Worm (Caenorhabditis elegans) whole organism, L4 larva: ENCODE measurements around the gene fbxa-80.
A peak's percentile ranks its signal among the peaks of the same experiment; 100 is the strongest.

Experiments
- D1046.2 ChIP-seq: fragments of 200-800 bp; sonication (Bioruptor generic); IDR thresholded peaks from 2 replicates; pipeline ENCODE4 v1.3.6; 2022; ENCODE audit warnings: missing genetic modification characterization, missing compliant biosample characterization
- F26F4.8 ChIP-seq: fragments of 200-800 bp; sonication (Bioruptor generic); conservative IDR thresholded peaks from 2 replicates; pipeline ENCODE4 v1.3.6; 2022; ENCODE audit warnings: missing genetic modification characterization, missing compliant biosample characterization
- F37D6.2 ChIP-seq: sonication (generic microtip); optimal IDR thresholded peaks from 2 replicates; lab custom pipeline; 2016; ENCODE audit warnings: mild to moderate bottlenecking, missing genetic modification characterization, missing compliant biosample characterization
- Y105C5A.15 ChIP-seq: fragments of 200-800 bp; sonication (Bioruptor generic); IDR thresholded peaks from 2 replicates; pipeline ENCODE4 v1.3.6; 2022; ENCODE audit warnings: missing genetic modification characterization, missing compliant biosample characterization
- ZK337.2 ChIP-seq: fragments of 200-800 bp; sonication (Bioruptor generic); IDR thresholded peaks from 2 replicates; pipeline ENCODE4 v1.3.6; 2022; ENCODE audit warnings: missing genetic modification reagents, missing genetic modification characterization, missing compliant biosample characterization
- aha-1 ChIP-seq: fragments of 150-350 bp; peaks from one replicate; lab custom pipeline; 2014; ENCODE audit warnings: missing biosample characterization, missing genetic modification characterization
- ama-1 ChIP-seq: fragments of 150-350 bp; optimal IDR thresholded peaks from 2 replicates; lab custom pipeline; 2014; ENCODE audit warnings: inconsistent platforms, mixed read lengths
- ceh-62 ChIP-seq: sonication (generic microtip); optimal IDR thresholded peaks from 2 replicates; lab custom pipeline; 2017; ENCODE audit warnings: missing biosample characterization, missing genetic modification characterization
- daf-16 ChIP-seq, 3 experiments: sonication (generic microtip); optimal IDR thresholded peaks; 2 replicates each; lab custom pipeline; 2016 to 2017; ENCODE audit warnings: missing genetic modification characterization in 3 of 3, missing genetic modification reagents in 3 of 3, mild to moderate bottlenecking in 2 of 3, missing compliant biosample characterization in 2 of 3, missing biosample characterization in 1 of 3, moderate library complexity in 1 of 3
- daf-19 ChIP-seq: fragments of 200-800 bp; sonication (Bioruptor generic); conservative IDR thresholded peaks from 2 replicates; pipeline ENCODE4 v1.3.6; 2022; ENCODE audit warnings: missing genetic modification characterization, missing compliant biosample characterization
- dmd-6 ChIP-seq: fragments of 200-800 bp; sonication (Bioruptor generic); IDR thresholded peaks from 2 replicates; pipeline ENCODE4 v1.3.6; 2022; ENCODE audit warnings: missing genetic modification reagents, missing genetic modification characterization, missing compliant biosample characterization
- dve-1 ChIP-seq: sonication (generic microtip); optimal IDR thresholded peaks from 2 replicates; lab custom pipeline; 2017; ENCODE audit warnings: antibody characterized with exemption, mild to moderate bottlenecking, missing genetic modification characterization, missing compliant biosample characterization; ENCODE audit not compliant: insufficient read depth
- egl-43 ChIP-seq: fragments of 200-800 bp; sonication (Bioruptor generic); IDR thresholded peaks from 2 replicates; pipeline ENCODE4 v1.3.6; 2022; ENCODE audit warnings: missing genetic modification reagents, missing genetic modification characterization, missing compliant biosample characterization
- fos-1 ChIP-seq: fragments of 150-350 bp; optimal IDR thresholded peaks from 2 replicates; lab custom pipeline; 2014; ENCODE audit warnings: missing biosample characterization, missing genetic modification characterization
- hif-1 ChIP-seq, 2 experiments: sonication (generic microtip); optimal IDR thresholded peaks; 2 replicates each; lab custom pipeline; 2016 to 2017; ENCODE audit warnings: missing compliant biosample characterization in 2 of 2, missing genetic modification characterization in 2 of 2, missing genetic modification reagents in 2 of 2, missing genotype in 2 of 2, mild to moderate bottlenecking in 1 of 2
- hlh-11 ChIP-seq: fragments of 200-800 bp; sonication (Bioruptor generic); optimal IDR thresholded peaks from 2 replicates; lab custom pipeline; 2018; ENCODE audit warnings: mild to moderate bottlenecking, missing genetic modification characterization, missing compliant biosample characterization
- hlh-30 ChIP-seq: sonication (generic microtip); optimal IDR thresholded peaks from 2 replicates; lab custom pipeline; 2017; ENCODE audit warnings: antibody characterized with exemption, mild to moderate bottlenecking, missing genetic modification characterization, missing compliant biosample characterization; ENCODE audit not compliant: insufficient read depth
- lin-13 ChIP-seq: fragments of 150-350 bp; optimal IDR thresholded peaks from 2 replicates; lab custom pipeline; 2014; ENCODE audit warnings: missing biosample characterization, missing genetic modification reagents, missing genetic modification characterization
- lin-29 ChIP-seq: fragments of 200-800 bp; sonication (Bioruptor generic); IDR thresholded peaks from 2 replicates; pipeline ENCODE4 v1.3.6; 2022; ENCODE audit warnings: missing genetic modification reagents, missing genetic modification characterization, missing compliant biosample characterization
- lin-38 ChIP-seq: fragments of 200-800 bp; sonication (Bioruptor generic); IDR thresholded peaks from 2 replicates; pipeline ENCODE4 v1.3.6; 2022; ENCODE audit warnings: missing genetic modification reagents, missing genetic modification characterization, missing compliant biosample characterization
- lsy-2 ChIP-seq, 2 experiments: fragments of 150-350 bp in 1 of 2; sonication (generic microtip) in 1 of 2; optimal IDR thresholded peaks; 2 replicates each; lab custom pipeline; 2014 to 2017; ENCODE audit warnings: missing biosample characterization in 2 of 2, missing genetic modification characterization in 2 of 2
- madf-9 ChIP-seq: fragments of 200-800 bp; sonication (Bioruptor generic); conservative IDR thresholded peaks from 2 replicates; pipeline ENCODE4 v1.3.6; 2022; ENCODE audit warnings: missing genetic modification reagents, missing genetic modification characterization, missing compliant biosample characterization
- mdl-1 ChIP-seq, 2 experiments: fragments of 150-350 bp in 1 of 2; sonication (generic microtip) in 1 of 2; optimal IDR thresholded peaks; 2 replicates each; lab custom pipeline; 2014 to 2017; ENCODE audit warnings: missing biosample characterization in 2 of 2, missing genetic modification characterization in 2 of 2
- mdt-29 ChIP-seq: fragments of 200-800 bp; sonication (Bioruptor generic); IDR thresholded peaks from 2 replicates; pipeline ENCODE4 v1.3.6; 2022; ENCODE audit warnings: missing genetic modification reagents, missing genetic modification characterization, missing compliant biosample characterization
- mep-1 ChIP-seq: fragments of 150-350 bp; sonication (generic microtip); optimal IDR thresholded peaks from 3 replicates; lab custom pipeline; 2014; ENCODE audit warnings: missing biosample characterization, missing genetic modification characterization
- nhr-102 ChIP-seq: sonication (generic microtip); optimal IDR thresholded peaks from 2 replicates; lab custom pipeline; 2016; ENCODE audit warnings: mild to moderate bottlenecking, missing genetic modification characterization, moderate library complexity, missing compliant biosample characterization
- nhr-11 ChIP-seq: fragments of 150-350 bp; optimal IDR thresholded peaks from 2 replicates; lab custom pipeline; 2014; ENCODE audit warnings: missing biosample characterization, missing genetic modification characterization
- nhr-111 ChIP-seq: fragments of 200-800 bp; sonication (Bioruptor generic); optimal IDR thresholded peaks from 2 replicates; lab custom pipeline; 2018; ENCODE audit warnings: mild to moderate bottlenecking, missing genetic modification characterization, missing compliant biosample characterization
- nhr-237 ChIP-seq: sonication (generic microtip); optimal IDR thresholded peaks from 2 replicates; lab custom pipeline; 2017; ENCODE audit warnings: missing biosample characterization, missing genetic modification characterization
- nhr-25 ChIP-seq: sonication (generic microtip); optimal IDR thresholded peaks from 2 replicates; lab custom pipeline; 2017; ENCODE audit warnings: missing genetic modification characterization, mild to moderate bottlenecking, missing compliant biosample characterization, antibody characterized with exemption, moderate library complexity, borderline replicate concordance; ENCODE audit not compliant: insufficient read depth
- nhr-28 ChIP-seq: fragments of 150-350 bp; optimal IDR thresholded peaks from 2 replicates; lab custom pipeline; 2014; ENCODE audit warnings: missing biosample characterization, missing genetic modification characterization
- nhr-41 ChIP-seq: fragments of 200-800 bp; sonication (Bioruptor generic); IDR thresholded peaks from 2 replicates; pipeline ENCODE4 v1.3.6; 2022; ENCODE audit warnings: missing genetic modification reagents, missing genetic modification characterization, missing compliant biosample characterization
- nhr-48 ChIP-seq: sonication (generic microtip); optimal IDR thresholded peaks from 2 replicates; lab custom pipeline; 2016; ENCODE audit warnings: mild to moderate bottlenecking, missing genetic modification characterization, missing compliant biosample characterization
- nhr-6 ChIP-seq: fragments of 150-350 bp; optimal IDR thresholded peaks from 2 replicates; lab custom pipeline; 2014; ENCODE audit warnings: missing biosample characterization, missing genetic modification characterization
- nhr-76 ChIP-seq: fragments of 150-350 bp; optimal IDR thresholded peaks from 2 replicates; lab custom pipeline; 2014; ENCODE audit warnings: missing biosample characterization, missing genetic modification characterization
- nhr-77 ChIP-seq: fragments of 150-350 bp; optimal IDR thresholded peaks from 2 replicates; lab custom pipeline; 2014; ENCODE audit warnings: missing biosample characterization, missing genetic modification characterization
- pha-4 ChIP-seq, 2 experiments: fragments of 150-350 bp in 1 of 2; fragments of 200-800 bp in 1 of 2; sonication (Bioruptor generic) in 1 of 2; IDR thresholded peaks in 1 of 2; optimal IDR thresholded peaks in 1 of 2; 2 replicates each; pipeline versions ENCODE4 v1.3.6 to Lab custom; 2014 to 2022; ENCODE audit warnings: missing genetic modification characterization in 2 of 2, missing genetic modification reagents in 2 of 2, missing biosample characterization in 1 of 2, missing compliant biosample characterization in 1 of 2
- pqm-1 ChIP-seq: sonication (generic microtip); optimal IDR thresholded peaks from 2 replicates; lab custom pipeline; 2017; ENCODE audit warnings: missing biosample characterization, missing genetic modification characterization
- snpc-1.2 ChIP-seq: fragments of 200-800 bp; sonication (Bioruptor generic); IDR thresholded peaks from 2 replicates; pipeline ENCODE4 v1.3.6; 2022; ENCODE audit warnings: missing genetic modification reagents, missing genetic modification characterization, missing compliant biosample characterization
- snpc-4 ChIP-seq: fragments of 150-350 bp; optimal IDR thresholded peaks from 2 replicates; lab custom pipeline; 2014; ENCODE audit warnings: missing biosample characterization, missing genetic modification characterization
- spr-1 ChIP-seq: sonication (generic microtip); optimal IDR thresholded peaks from 2 replicates; lab custom pipeline; 2016; ENCODE audit warnings: mild to moderate bottlenecking, missing genetic modification characterization, missing compliant biosample characterization
- tag-97 ChIP-seq: fragments of 200-800 bp; sonication (Bioruptor generic); IDR thresholded peaks from 2 replicates; pipeline ENCODE4 v1.3.6; 2022; ENCODE audit warnings: missing genetic modification characterization, missing compliant biosample characterization
- unc-130 ChIP-seq: sonication (generic microtip); optimal IDR thresholded peaks from 2 replicates; lab custom pipeline; 2016; ENCODE audit warnings: missing genetic modification reagents, missing genetic modification characterization, missing compliant biosample characterization
- zfp-2 ChIP-seq: sonication (generic microtip); optimal IDR thresholded peaks from 2 replicates; lab custom pipeline; 2016; ENCODE audit warnings: mild to moderate bottlenecking, missing genetic modification characterization, missing compliant biosample characterization
- zfp-3 ChIP-seq: fragments of 200-800 bp; sonication (Bioruptor generic); conservative IDR thresholded peaks from 2 replicates; pipeline ENCODE4 v1.3.6; 2022; ENCODE audit warnings: missing genetic modification reagents, missing genetic modification characterization, missing compliant biosample characterization
- zip-2 ChIP-seq: fragments of 150-350 bp; optimal IDR thresholded peaks from 2 replicates; lab custom pipeline; 2014; ENCODE audit warnings: missing biosample characterization, missing genetic modification characterization

fbxa-80 gene

DNA sequence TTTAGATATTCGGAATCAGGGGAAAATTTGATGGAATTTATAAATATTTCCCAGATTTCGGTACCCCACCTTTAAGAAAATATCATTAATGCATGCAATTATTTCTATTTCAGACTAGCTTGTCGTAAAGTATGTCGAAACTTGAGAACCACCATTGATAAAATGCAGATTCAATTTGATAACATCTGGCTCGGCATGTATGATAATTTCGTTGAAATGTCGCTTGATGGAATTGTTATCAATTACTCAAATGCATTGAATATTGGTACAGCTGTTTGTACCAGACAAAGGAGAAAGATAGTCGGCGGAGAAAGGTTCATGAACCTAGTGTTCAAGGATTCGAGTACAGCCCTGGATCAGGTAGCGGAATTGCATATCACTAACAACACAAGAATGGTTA lies 16.9 kb upstream of the fbxa-80 start, which contains the start of gene Y82E9BL.19 (continued):
- no peak for TF ChIP-seq egl-43 (GFP tag; lab: Robert Waterston, UW)
- no peak for TF ChIP-seq tag-97 (GFP tag; lab: Robert Waterston, UW)
- no peak for TF ChIP-seq hlh-30
- no peak for TF ChIP-seq nhr-6 (tag; lab: Kevin White, UChicago)
- TF ChIP-seq nhr-102: no peak

DNA sequence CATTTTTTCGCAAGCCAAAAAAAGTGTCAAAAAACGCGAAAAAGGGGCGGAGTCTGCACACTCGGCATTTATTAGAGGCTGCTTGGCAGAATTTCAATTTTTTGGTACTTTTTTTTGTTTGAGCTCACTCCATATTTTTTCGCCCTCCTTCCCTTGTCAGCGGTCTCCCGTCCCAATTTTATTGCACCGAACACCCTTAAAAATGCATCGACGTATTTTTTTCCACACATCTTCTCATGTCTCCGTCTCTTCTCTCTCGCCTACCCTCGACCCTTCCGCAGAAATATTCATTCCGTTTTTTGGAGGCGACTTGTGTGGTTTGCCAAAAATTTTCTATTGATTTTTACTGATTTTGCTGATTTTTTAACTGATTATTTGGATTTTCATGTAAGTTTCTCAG lies 11.5 kb upstream of the fbxa-80 start, which contains the start of gene Y82E9BL.18:
Gene Y82E9BL.18, plus strand, starts transcription at position 301 of the 400 bp plus-strand sequence.
- TF ChIP-seq nhr-41 (GFP tag; lab: Robert Waterston, UW) (no peak), madf-9 (GFP tag; lab: Robert Waterston, UW) (no peak), aha-1 (tag; lab: Kevin White, UChicago) (peak; percentile 23), ZK337.2 (no peak), ama-1 (lab: Kevin White, UChicago) (no peak), spr-1 (tag; lab: Kevin White, UChicago) (no peak), snpc-4 (tag; lab: Kevin White, UChicago) (no peak), Y105C5A.15 (GFP tag; lab: Robert Waterston, UW) (no peak)
- TF ChIP-seq, all 104 proteins: peak for 1

DNA sequence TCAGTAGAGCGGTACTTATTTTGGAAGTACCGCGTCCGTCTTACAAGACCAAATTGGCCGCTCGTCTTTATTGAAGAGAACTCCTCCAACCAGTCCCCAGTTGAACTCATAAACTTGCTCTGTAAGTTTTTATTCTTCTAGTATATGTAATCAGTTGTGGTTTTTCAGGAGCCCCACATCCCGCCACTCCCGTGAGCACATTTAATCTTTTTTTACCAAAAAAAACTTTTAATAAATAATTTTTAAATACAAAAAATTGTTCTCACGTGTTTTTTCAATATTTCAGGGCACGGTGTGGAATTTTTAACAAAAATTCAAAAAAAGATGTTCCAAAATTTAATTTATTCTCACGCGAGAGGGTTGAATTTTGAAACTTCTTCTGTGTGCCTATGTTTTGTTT lies 9.5 kb upstream of the fbxa-80 start, which contains the start of gene fbxa-14:
Gene fbxa-14, minus strand, starts transcription at position 101 of the 400 bp plus-strand sequence.
- no peak for TF ChIP-seq zip-2
- no peak for TF ChIP-seq ceh-62
- TF ChIP-seq lin-38: no peak
- TF ChIP-seq zfp-3: no peak
- TF ChIP-seq pqm-1: no peak
- no peak for TF ChIP-seq mdt-29 (GFP tag; lab: Robert Waterston, UW)
- no peak for TF ChIP-seq mep-1 (tag; lab: Kevin White, UChicago)
- TF ChIP-seq unc-130 (GFP tag; lab: Kevin White, UChicago): no peak
- no peak for TF ChIP-seq aha-1 (tag; lab: Kevin White, UChicago)
- TF ChIP-seq nhr-237 (tag; lab: Kevin White, UChicago): no peak
- no peak for TF ChIP-seq lin-13
- TF ChIP-seq nhr-11: no peak
- TF ChIP-seq nhr-25 (tag; lab: Kevin White, UChicago): no peak
- no peak for TF ChIP-seq F37D6.2 (tag; lab: Kevin White, UChicago)
- no peak for TF ChIP-seq pha-4 (GFP tag; IDR thresholded peaks at IDR 0.05; lab: Robert Waterston, UW)
- TF ChIP-seq pha-4 (tag; optimal IDR thresholded peaks at IDR 0.05; lab: Kevin White, UChicago): no peak
- TF ChIP-seq lin-29 (GFP tag; lab: Robert Waterston, UW): no peak
- TF ChIP-seq D1046.2 (GFP tag; lab: Robert Waterston, UW): no peak
- TF ChIP-seq daf-19 (GFP tag; lab: Robert Waterston, UW): no peak
- TF ChIP-seq zfp-2 (tag; lab: Kevin White, UChicago): no peak
- TF ChIP-seq, all 104 proteins: peak for 0

DNA sequence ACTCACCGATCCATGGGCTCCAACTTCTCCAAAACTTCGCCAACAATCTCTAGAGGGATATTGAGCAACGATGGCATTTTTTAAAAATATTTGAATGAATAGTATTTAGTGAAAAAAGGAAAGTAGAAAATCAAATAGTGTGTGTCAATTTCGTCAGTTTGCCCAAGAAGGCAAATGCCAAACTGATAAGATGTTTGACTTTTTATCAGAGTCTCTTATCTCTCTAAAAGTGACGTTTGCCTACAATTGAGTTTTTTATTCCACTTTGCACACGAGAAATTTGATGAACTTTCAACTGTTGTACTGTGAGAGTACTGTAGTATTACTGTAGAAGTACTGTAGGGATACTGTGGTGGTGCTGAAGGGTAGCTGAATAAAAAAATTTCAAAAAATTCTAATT lies 8.5 kb upstream of the fbxa-80 start:
- TF ChIP-seq nhr-41 (GFP tag; lab: Robert Waterston, UW): peak; percentile 41; the same call in 1 of the 2 replicates
- TF ChIP-seq nhr-6 (tag; lab: Kevin White, UChicago): peak; percentile 84
- TF ChIP-seq nhr-28 (tag; lab: Kevin White, UChicago): peak; percentile 89
- no peak for TF ChIP-seq nhr-48
- no peak for TF ChIP-seq daf-16 (GFP tag; optimal IDR thresholded peaks at IDR 0.05; lab: Kevin White, UChicago)
- TF ChIP-seq daf-16 (tag; optimal IDR thresholded peaks at IDR 0.05; lab: Kevin White, UChicago): peak; percentile 56
- TF ChIP-seq zfp-3: no peak
- no peak for TF ChIP-seq fos-1
- no peak for TF ChIP-seq hif-1 (tag; optimal IDR thresholded peaks at IDR 0.05; lab: Kevin White, UChicago)
- TF ChIP-seq madf-9 (GFP tag; lab: Robert Waterston, UW): no peak
- no peak for TF ChIP-seq nhr-111 (GFP tag; lab: Kevin White, UChicago)
- no peak for TF ChIP-seq F26F4.8 (GFP tag; lab: Robert Waterston, UW)
- TF ChIP-seq zfp-2 (tag; lab: Kevin White, UChicago): no peak
- no peak for TF ChIP-seq snpc-1.2
- no peak for TF ChIP-seq nhr-76 (tag; lab: Kevin White, UChicago)
- TF ChIP-seq pqm-1: peak; percentile 96
- TF ChIP-seq dve-1 (tag; lab: Kevin White, UChicago): peak; percentile 19
- no peak for TF ChIP-seq Y105C5A.15 (GFP tag; lab: Robert Waterston, UW)
- peak in 1 of 2 experiments; percentile 36 for TF ChIP-seq lsy-2 (tag; optimal IDR thresholded peaks at IDR 0.05; lab: Kevin White, UChicago)
- TF ChIP-seq nhr-77: peak; percentile 63
- peak; percentile 83 for TF ChIP-seq dmd-6 (GFP tag; lab: Robert Waterston, UW)
- peak; percentile 40 for TF ChIP-seq hlh-11 (tag; lab: Kevin White, UChicago)
- peak in 1 of 2 experiments; percentile 22 for TF ChIP-seq mdl-1 (tag; optimal IDR thresholded peaks at IDR 0.05; lab: Kevin White, UChicago)
